Worm (Caenorhabditis elegans) whole organism, L1 larva: ENCODE measurements around the gene Y69A2AR.32.
A peak's percentile ranks its signal among the peaks of the same experiment; 100 is the strongest.

Source experiments
- C16A3.4 ChIP-seq: fragments of 150-350 bp; optimal IDR thresholded peaks from 2 replicates; lab custom pipeline; 2014; ENCODE audit warnings: missing biosample characterization, missing genetic modification characterization
- F16B12.6 ChIP-seq: fragments of 150-350 bp; optimal IDR thresholded peaks from 2 replicates; lab custom pipeline; 2014; ENCODE audit warnings: missing biosample characterization, missing genetic modification characterization
- Y116A8C.19 ChIP-seq: sonication (generic microtip); optimal IDR thresholded peaks from 2 replicates; lab custom pipeline; 2016; ENCODE audit warnings: missing compliant biosample characterization, missing genetic modification characterization, borderline replicate concordance
- aha-1 ChIP-seq: fragments of 150-350 bp; optimal IDR thresholded peaks from 2 replicates; lab custom pipeline; 2014; ENCODE audit warnings: missing biosample characterization, missing genetic modification characterization
- alr-1 ChIP-seq: fragments of 200-800 bp; sonication (Bioruptor generic); optimal IDR thresholded peaks from 2 replicates; lab custom pipeline; 2018; ENCODE audit warnings: borderline replicate concordance, mild to moderate bottlenecking, missing genetic modification characterization, missing compliant biosample characterization
- ama-1 ChIP-seq: fragments of 150-350 bp; optimal IDR thresholded peaks from 2 replicates; lab custom pipeline; 2014
- blmp-1 ChIP-seq: fragments of 150-350 bp; optimal IDR thresholded peaks from 2 replicates; lab custom pipeline; 2014; ENCODE audit warnings: missing biosample characterization, missing genetic modification characterization
- ceh-88 ChIP-seq: fragments of 200-800 bp; sonication (Bioruptor generic); IDR thresholded peaks from 2 replicates; pipeline ENCODE4 v1.3.6; 2022; ENCODE audit warnings: missing genetic modification characterization, missing compliant biosample characterization
- dpl-1 ChIP-seq, 3 experiments: fragments of 150-350 bp in 2 of 3; sonication (generic microtip) in 1 of 3; optimal IDR thresholded peaks; 2 replicates each; lab custom pipeline; 2014 to 2017; ENCODE audit warnings: missing biosample characterization in 3 of 3, missing genetic modification characterization in 3 of 3, missing genetic modification reagents in 3 of 3
- dsc-1 ChIP-seq: sonication (generic microtip); optimal IDR thresholded peaks from 2 replicates; lab custom pipeline; 2016; ENCODE audit warnings: mild to moderate bottlenecking, missing genetic modification characterization, missing compliant biosample characterization
- efl-1 ChIP-seq, 4 experiments: fragments of 150-350 bp; optimal IDR thresholded peaks in 3 of 4; peaks in 1 of 4; 1 replicate in 1 of 4; 2 replicates in 3 of 4; lab custom pipeline; 2014; ENCODE audit warnings: missing biosample characterization in 2 of 4, missing genetic modification characterization in 2 of 4, missing genetic modification reagents in 2 of 4
- elt-2 ChIP-seq: sonication (generic microtip); optimal IDR thresholded peaks from 2 replicates; lab custom pipeline; 2016; ENCODE audit warnings: missing genetic modification characterization, mild to moderate bottlenecking, inconsistent platforms, missing compliant biosample characterization, missing genetic modification reagents
- ets-5 ChIP-seq: fragments of 200-800 bp; sonication (Bioruptor generic); IDR thresholded peaks from 2 replicates; pipeline ENCODE4 v1.3.6; 2022; ENCODE audit warnings: missing genetic modification characterization, missing compliant biosample characterization
- fkh-10 ChIP-seq: sonication (generic microtip); optimal IDR thresholded peaks from 2 replicates; lab custom pipeline; 2017; ENCODE audit warnings: missing biosample characterization, missing genetic modification reagents, missing genetic modification characterization
- fkh-4 ChIP-seq: sonication (generic microtip); optimal IDR thresholded peaks from 2 replicates; lab custom pipeline; 2016; ENCODE audit warnings: missing compliant biosample characterization, missing genetic modification characterization, borderline replicate concordance
- fkh-8 ChIP-seq: sonication (generic microtip); optimal IDR thresholded peaks from 2 replicates; lab custom pipeline; 2016; ENCODE audit warnings: mild to moderate bottlenecking, missing genetic modification characterization, missing compliant biosample characterization
- fos-1 ChIP-seq: fragments of 150-350 bp; optimal IDR thresholded peaks from 2 replicates; lab custom pipeline; 2014; ENCODE audit warnings: missing biosample characterization, missing genetic modification characterization
- grh-1 ChIP-seq: fragments of 200-800 bp; sonication (Bioruptor generic); IDR thresholded peaks from 2 replicates; pipeline ENCODE4 v1.3.6; 2022; ENCODE audit warnings: missing genetic modification reagents, missing genetic modification characterization, missing compliant biosample characterization
- hlh-17 ChIP-seq: fragments of 200-800 bp; sonication (Bioruptor generic); optimal IDR thresholded peaks from 2 replicates; lab custom pipeline; 2018; ENCODE audit warnings: missing genetic modification characterization, mild to moderate bottlenecking, missing compliant biosample characterization, moderate library complexity, borderline replicate concordance
- irx-1 ChIP-seq: sonication (generic microtip); optimal IDR thresholded peaks from 2 replicates; lab custom pipeline; 2016; ENCODE audit warnings: missing genetic modification characterization, missing compliant biosample characterization
- jun-1 ChIP-seq: fragments of 150-350 bp; optimal IDR thresholded peaks from 2 replicates; lab custom pipeline; 2014; ENCODE audit warnings: missing biosample characterization, missing genetic modification reagents, missing genetic modification characterization
- lin-13 ChIP-seq: fragments of 150-350 bp; optimal IDR thresholded peaks from 2 replicates; lab custom pipeline; 2014; ENCODE audit warnings: missing biosample characterization, missing genetic modification reagents, missing genetic modification characterization
- lin-35 ChIP-seq, 2 experiments: fragments of 150-350 bp; optimal IDR thresholded peaks; 2 replicates each; lab custom pipeline; 2014; ENCODE audit warnings: missing biosample characterization in 2 of 2, missing genetic modification characterization in 2 of 2, missing genetic modification reagents in 2 of 2
- lin-39 ChIP-seq: fragments of 150-350 bp; optimal IDR thresholded peaks from 2 replicates; lab custom pipeline; 2014; ENCODE audit warnings: missing biosample characterization, missing genetic modification reagents, missing genetic modification characterization
- lsy-2 ChIP-seq, 2 experiments: fragments of 150-350 bp; optimal IDR thresholded peaks; 2 replicates each; lab custom pipeline; 2014; ENCODE audit warnings: missing biosample characterization in 2 of 2, missing genetic modification characterization in 2 of 2
- mdl-1 ChIP-seq, 2 experiments: fragments of 150-350 bp; optimal IDR thresholded peaks; 2 replicates each; lab custom pipeline; 2014 to 2017; ENCODE audit warnings: missing biosample characterization in 2 of 2, missing genetic modification characterization in 2 of 2, inconsistent platforms in 1 of 2
- mef-2 ChIP-seq: fragments of 150-350 bp; optimal IDR thresholded peaks from 2 replicates; lab custom pipeline; 2014; ENCODE audit warnings: missing biosample characterization, missing genetic modification characterization
- nhr-11 ChIP-seq: fragments of 150-350 bp; optimal IDR thresholded peaks from 2 replicates; lab custom pipeline; 2014; ENCODE audit warnings: missing biosample characterization, missing genetic modification characterization
- nhr-19 ChIP-seq: fragments of 200-800 bp; sonication (Bioruptor generic); conservative IDR thresholded peaks from 2 replicates; pipeline ENCODE4 v1.3.6; 2022; ENCODE audit warnings: missing genetic modification characterization, missing compliant biosample characterization
- nhr-47 ChIP-seq: sonication (generic microtip); optimal IDR thresholded peaks from 2 replicates; lab custom pipeline; 2016; ENCODE audit warnings: mild to moderate bottlenecking, missing genetic modification characterization, moderate library complexity, missing compliant biosample characterization
- nhr-84 ChIP-seq: sonication (generic microtip); optimal IDR thresholded peaks from 2 replicates; lab custom pipeline; 2017; ENCODE audit warnings: missing biosample characterization, missing genetic modification characterization
- nhr-85 ChIP-seq: sonication (generic microtip); peaks from one replicate; lab custom pipeline; 2016; ENCODE audit warnings: missing genetic modification characterization, inconsistent platforms, missing compliant biosample characterization
- rnt-1 ChIP-seq: sonication (generic microtip); optimal IDR thresholded peaks from 2 replicates; lab custom pipeline; 2016; ENCODE audit warnings: mild to moderate bottlenecking, missing genetic modification characterization, moderate library complexity, missing compliant biosample characterization
- snu-23 ChIP-seq: sonication (generic microtip); optimal IDR thresholded peaks from 2 replicates; lab custom pipeline; 2016; ENCODE audit warnings: missing genetic modification characterization, missing compliant biosample characterization
- sox-4 ChIP-seq: sonication (generic microtip); optimal IDR thresholded peaks from 2 replicates; lab custom pipeline; 2016; ENCODE audit warnings: missing genetic modification characterization, missing compliant biosample characterization
- sptf-1 ChIP-seq: fragments of 150-350 bp; optimal IDR thresholded peaks from 2 replicates; lab custom pipeline; 2014; ENCODE audit warnings: missing biosample characterization, missing genetic modification characterization
- sup-37 ChIP-seq: fragments of 200-800 bp; sonication (Bioruptor generic); optimal IDR thresholded peaks from 2 replicates; lab custom pipeline; 2018; ENCODE audit warnings: mild to moderate bottlenecking, missing genetic modification characterization, missing compliant biosample characterization
- tbx-2 ChIP-seq: sonication (generic microtip); optimal IDR thresholded peaks from 2 replicates; lab custom pipeline; 2016; ENCODE audit warnings: missing genetic modification characterization, missing compliant biosample characterization
- unc-62 ChIP-seq: fragments of 150-350 bp; optimal IDR thresholded peaks from 2 replicates; lab custom pipeline; 2014; ENCODE audit warnings: missing biosample characterization, missing genetic modification reagents, missing genetic modification characterization
- unc-86 ChIP-seq: sonication (generic microtip); optimal IDR thresholded peaks from 2 replicates; lab custom pipeline; 2016; ENCODE audit warnings: missing genetic modification characterization, missing compliant biosample characterization
- vab-15 ChIP-seq: sonication (generic microtip); optimal IDR thresholded peaks from 2 replicates; lab custom pipeline; 2017; ENCODE audit warnings: missing genotype, mild to moderate bottlenecking, missing genetic modification characterization, missing compliant biosample characterization
- ztf-11 ChIP-seq, 2 experiments: sonication (generic microtip); optimal IDR thresholded peaks; 2 replicates each; lab custom pipeline; 2016 to 2017; ENCODE audit warnings: missing genetic modification characterization in 2 of 2, missing biosample characterization in 1 of 2, missing compliant biosample characterization in 1 of 2
- ztf-4 ChIP-seq: fragments of 150-350 bp; optimal IDR thresholded peaks from 2 replicates; lab custom pipeline; 2014; ENCODE audit warnings: missing biosample characterization, missing genetic modification characterization

Y69A2AR.32 gene

ce11 chrIV:2640950-2641349 lies 30.7 kb downstream of the Y69A2AR.32 start, which contains the start of the genes mdf-2 and nduv-3 (continued):
- peak; percentile 89 for TF ChIP-seq rnt-1 (tag; lab: Kevin White, UChicago)
- TF ChIP-seq F16B12.6, result peak; percentile 58
- peak; percentile 86 for TF ChIP-seq dsc-1
- peak; percentile 46 for TF ChIP-seq aha-1 (tag; lab: Kevin White, UChicago)
- TF ChIP-seq lin-39 (tag; lab: Kevin White, UChicago), result peak; percentile 77
- TF ChIP-seq lin-35 (GFP tag; optimal IDR thresholded peaks at IDR 0.05; lab: Kevin White, UChicago), result peak; percentile 91 to 96
- no peak for TF ChIP-seq nhr-84 (tag; lab: Kevin White, UChicago)
- TF ChIP-seq fos-1 (tag; lab: Kevin White, UChicago), result peak; percentile 50
- peak; percentile 39 for TF ChIP-seq fkh-10 (GFP tag; lab: Kevin White, UChicago)
- peak in 1 of 2 experiments; percentile 69 for TF ChIP-seq mdl-1 (tag; optimal IDR thresholded peaks at IDR 0.05; lab: Kevin White, UChicago)
- peak; percentile 70 for TF ChIP-seq grh-1 (GFP tag; lab: Robert Waterston, UW)
- TF ChIP-seq lin-13 (GFP tag; lab: Kevin White, UChicago), result peak; percentile 80
- no peak for TF ChIP-seq Y116A8C.19 (tag; lab: Kevin White, UChicago)
- TF ChIP-seq lsy-2 (tag; optimal IDR thresholded peaks at IDR 0.05; lab: Kevin White, UChicago), result peak; percentile 92
- TF ChIP-seq mef-2 (tag; lab: Kevin White, UChicago), result no peak
- TF ChIP-seq fkh-4 (tag; lab: Kevin White, UChicago), result peak; percentile 11
- peak; percentile 85 for TF ChIP-seq snu-23 (GFP tag; lab: Kevin White, UChicago)
- no peak for TF ChIP-seq alr-1 (tag; lab: Kevin White, UChicago)
- peak; percentile 62 for TF ChIP-seq sox-4 (tag; lab: Kevin White, UChicago)
- peak; percentile 13 for TF ChIP-seq sup-37 (GFP tag; lab: Kevin White, UChicago)
- TF ChIP-seq efl-1 (optimal IDR thresholded peaks at IDR 0.05; lab: Kevin White, UChicago), result peak; percentile 87 to 94
- peak; percentile 94 to 99 for TF ChIP-seq efl-1 (GFP tag; optimal IDR thresholded peaks at IDR 0.05 in 1 of 2; lab: Kevin White, UChicago)
- TF ChIP-seq nhr-47 (tag; lab: Kevin White, UChicago), result peak; percentile 91
- no peak for TF ChIP-seq hlh-17 (GFP tag; lab: Kevin White, UChicago)
- peak; percentile 48 for TF ChIP-seq blmp-1 (tag; lab: Kevin White, UChicago)
- no peak for TF ChIP-seq unc-62
- peak; percentile 54 for TF ChIP-seq ztf-4 (tag; lab: Kevin White, UChicago)
- TF ChIP-seq ets-5 (GFP tag; lab: Robert Waterston, UW), result no peak
- peak; percentile 72 for TF ChIP-seq fkh-8 (tag; lab: Kevin White, UChicago)
- TF ChIP-seq vab-15 (tag; lab: Kevin White, UChicago), result no peak
- TF ChIP-seq sptf-1 (tag; lab: Kevin White, UChicago), result no peak
- TF ChIP-seq ama-1 (lab: Kevin White, UChicago), result no peak
- peak; percentile 68 for TF ChIP-seq C16A3.4
- peak; percentile 77 for TF ChIP-seq nhr-19 (GFP tag; lab: Robert Waterston, UW)
- TF ChIP-seq tbx-2 (tag; lab: Kevin White, UChicago), result peak; percentile 89
- peak; percentile 65 for TF ChIP-seq jun-1 (tag; lab: Kevin White, UChicago)
- peak; percentile 84 for TF ChIP-seq nhr-85 (tag; lab: Kevin White, UChicago)
- peak; percentile 23; the same call in 1 of the 2 replicates for TF ChIP-seq ceh-88 (GFP tag; lab: Robert Waterston, UW)
- peak in 1 of 2 experiments; percentile 67 for TF ChIP-seq ztf-11 (tag; optimal IDR thresholded peaks at IDR 0.05; lab: Kevin White, UChicago)

DNA sequence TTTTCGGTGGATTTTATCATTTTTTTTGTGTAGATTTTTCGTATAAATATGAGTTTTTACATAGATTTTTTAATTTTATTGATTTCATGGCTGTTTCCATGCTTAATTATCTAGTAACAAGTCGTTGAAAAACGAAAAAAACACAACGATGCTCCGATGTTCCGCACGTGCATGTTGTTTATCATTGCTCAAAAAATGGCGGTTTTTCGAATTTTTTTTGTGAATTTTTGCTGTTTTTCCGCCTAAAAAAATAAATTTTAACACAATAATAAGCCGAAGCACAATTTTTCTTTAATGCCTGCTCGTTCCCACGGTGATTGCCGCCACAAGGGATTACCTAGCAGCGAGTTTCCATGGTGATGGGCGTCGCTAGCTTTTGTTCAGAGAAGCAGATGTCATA lies 31.8 kb downstream of the Y69A2AR.32 start:
- peak in 1 of 2 experiments; percentile 0 for TF ChIP-seq lsy-2 (tag; optimal IDR thresholded peaks at IDR 0.05; lab: Kevin White, UChicago)
- TF ChIP-seq nhr-11 (tag; lab: Kevin White, UChicago), result no peak
- TF ChIP-seq unc-86, result no peak
- TF ChIP-seq elt-2 (tag; lab: Kevin White, UChicago), result no peak
- TF ChIP-seq nhr-19 (GFP tag; lab: Robert Waterston, UW), result no peak
- peak in 1 of 2 experiments; percentile 35 for TF ChIP-seq lin-35 (GFP tag; optimal IDR thresholded peaks at IDR 0.05; lab: Kevin White, UChicago)
- peak in 2 of 3 experiments; percentile 8 to 50 for TF ChIP-seq dpl-1 (GFP tag; optimal IDR thresholded peaks at IDR 0.05; lab: Kevin White, UChicago)
- TF ChIP-seq ets-5 (GFP tag; lab: Robert Waterston, UW), result no peak
- TF ChIP-seq irx-1 (tag; lab: Kevin White, UChicago), result no peak
- peak; percentile 4 to 52 for TF ChIP-seq efl-1 (optimal IDR thresholded peaks at IDR 0.05; lab: Kevin White, UChicago)
- peak; percentile 62 to 66 for TF ChIP-seq efl-1 (GFP tag; optimal IDR thresholded peaks at IDR 0.05 in 1 of 2; lab: Kevin White, UChicago)
